Worm (Caenorhabditis elegans) whole organism, L2 larva: ENCODE results near the gene fbxb-88.
"Not testable (repeated sequence)": the region's sequence is repeated elsewhere in the genome, so short reads cannot be mapped to it uniquely, and the experiment has no call there.

Source experiments
- C34F6.9 ChIP-seq: fragments of 150-350 bp; optimal IDR thresholded peaks from 2 replicates; lab custom pipeline; 2014; ENCODE audit warnings: missing biosample characterization, missing genetic modification characterization
- R02D3.7 ChIP-seq: fragments of 150-350 bp; optimal IDR thresholded peaks from 2 replicates; lab custom pipeline; 2014; ENCODE audit warnings: missing biosample characterization, missing genetic modification characterization
- alr-1 ChIP-seq: fragments of 150-350 bp; optimal IDR thresholded peaks from 2 replicates; lab custom pipeline; 2014; ENCODE audit warnings: missing biosample characterization, missing genetic modification characterization
- aly-2 ChIP-seq: fragments of 150-350 bp; optimal IDR thresholded peaks from 2 replicates; lab custom pipeline; 2014; ENCODE audit warnings: missing biosample characterization, missing genetic modification characterization
- ama-1 ChIP-seq: fragments of 150-350 bp; optimal IDR thresholded peaks from 2 replicates; lab custom pipeline; 2018; ENCODE audit warnings: inconsistent platforms
- ceh-16 ChIP-seq: fragments of 150-350 bp; optimal IDR thresholded peaks from 2 replicates; lab custom pipeline; 2014; ENCODE audit warnings: missing biosample characterization, missing genetic modification characterization
- ceh-82 ChIP-seq: fragments of 150-350 bp; optimal IDR thresholded peaks from 2 replicates; lab custom pipeline; 2014; ENCODE audit warnings: missing biosample characterization, missing genetic modification characterization
- crh-2 ChIP-seq: sonication (generic microtip); optimal IDR thresholded peaks from 2 replicates; lab custom pipeline; 2017; ENCODE audit warnings: missing biosample characterization, missing genetic modification characterization
- dmd-4 ChIP-seq: sonication (generic microtip); optimal IDR thresholded peaks from 2 replicates; lab custom pipeline; 2017; ENCODE audit warnings: missing biosample characterization, missing genetic modification characterization
- elt-3 ChIP-seq: sonication (generic microtip); optimal IDR thresholded peaks from 2 replicates; lab custom pipeline; 2017; ENCODE audit warnings: missing biosample characterization, missing genetic modification characterization
- fos-1 ChIP-seq: fragments of 150-350 bp; optimal IDR thresholded peaks from 2 replicates; lab custom pipeline; 2014; ENCODE audit warnings: missing biosample characterization, missing genetic modification characterization
- gmeb-1 ChIP-seq: fragments of 150-350 bp; optimal IDR thresholded peaks from 2 replicates; lab custom pipeline; 2014; ENCODE audit warnings: missing biosample characterization, missing genetic modification characterization
- lin-13 ChIP-seq: fragments of 150-350 bp; optimal IDR thresholded peaks from 2 replicates; lab custom pipeline; 2014; ENCODE audit warnings: missing biosample characterization, missing genetic modification reagents, missing genetic modification characterization
- lin-39 ChIP-seq: fragments of 150-350 bp; optimal IDR thresholded peaks from 2 replicates; lab custom pipeline; 2014; ENCODE audit warnings: missing biosample characterization, missing genetic modification reagents, missing genetic modification characterization
- lsy-2 ChIP-seq, 2 experiments: fragments of 150-350 bp in 1 of 2; sonication (generic microtip) in 1 of 2; optimal IDR thresholded peaks; 2 replicates each; lab custom pipeline; 2014 to 2017; ENCODE audit warnings: missing biosample characterization in 2 of 2, missing genetic modification characterization in 2 of 2
- mab-5 ChIP-seq: fragments of 150-350 bp; optimal IDR thresholded peaks from 2 replicates; lab custom pipeline; 2014; ENCODE audit warnings: missing biosample characterization, missing genetic modification characterization
- mbf-1 ChIP-seq: sonication (generic microtip); optimal IDR thresholded peaks from 2 replicates; lab custom pipeline; 2017; ENCODE audit warnings: missing biosample characterization, missing genetic modification characterization
- nhr-11 ChIP-seq: fragments of 150-350 bp; optimal IDR thresholded peaks from 2 replicates; lab custom pipeline; 2014; ENCODE audit warnings: missing biosample characterization, missing genetic modification characterization
- nhr-129 ChIP-seq: fragments of 150-350 bp; optimal IDR thresholded peaks from 2 replicates; lab custom pipeline; 2014; ENCODE audit warnings: missing biosample characterization, missing genetic modification characterization
- nhr-21 ChIP-seq: fragments of 150-350 bp; optimal IDR thresholded peaks from 2 replicates; lab custom pipeline; 2014; ENCODE audit warnings: missing biosample characterization, missing genetic modification characterization
- nhr-23 ChIP-seq: fragments of 150-350 bp; optimal IDR thresholded peaks from 2 replicates; lab custom pipeline; 2014; ENCODE audit warnings: missing biosample characterization, missing genetic modification reagents, missing genetic modification characterization
- nhr-77 ChIP-seq: fragments of 150-350 bp; optimal IDR thresholded peaks from 2 replicates; lab custom pipeline; 2014; ENCODE audit warnings: missing biosample characterization, missing genetic modification characterization
- peb-1 ChIP-seq: fragments of 150-350 bp; optimal IDR thresholded peaks from 2 replicates; lab custom pipeline; 2014; ENCODE audit warnings: missing biosample characterization, missing genetic modification characterization
- sem-4 ChIP-seq: fragments of 150-350 bp; optimal IDR thresholded peaks from 2 replicates; lab custom pipeline; 2014; ENCODE audit warnings: missing biosample characterization, missing genetic modification reagents, missing genetic modification characterization
- skn-1 ChIP-seq: sonication (generic microtip); optimal IDR thresholded peaks from 2 replicates; lab custom pipeline; 2017; ENCODE audit warnings: missing biosample characterization, missing genetic modification characterization
- sma-3 ChIP-seq: sonication (generic microtip); optimal IDR thresholded peaks from 2 replicates; lab custom pipeline; 2016; ENCODE audit warnings: missing genetic modification reagents, missing genetic modification characterization, missing compliant biosample characterization
- sma-9 ChIP-seq, 2 experiments: fragments of 150-350 bp in 1 of 2; sonication (generic microtip) in 1 of 2; optimal IDR thresholded peaks; 2 replicates each; lab custom pipeline; 2014 to 2016; ENCODE audit warnings: missing genetic modification characterization in 2 of 2, mild to moderate bottlenecking in 1 of 2, missing biosample characterization in 1 of 2, missing compliant biosample characterization in 1 of 2, missing genetic modification reagents in 1 of 2, moderate library complexity in 1 of 2
- snpc-4 ChIP-seq: fragments of 150-350 bp; optimal IDR thresholded peaks from 2 replicates; lab custom pipeline; 2014; ENCODE audit warnings: missing biosample characterization, missing genetic modification characterization
- unc-55 ChIP-seq: fragments of 150-350 bp; sonication (generic microtip); optimal IDR thresholded peaks from 3 replicates; lab custom pipeline; 2014; ENCODE audit warnings: missing biosample characterization, missing genetic modification reagents, missing genetic modification characterization
- unc-62 ChIP-seq: fragments of 150-350 bp; optimal IDR thresholded peaks from 2 replicates; lab custom pipeline; 2014; ENCODE audit warnings: missing biosample characterization, missing genetic modification reagents, missing genetic modification characterization
- ztf-1 ChIP-seq: fragments of 200-800 bp; sonication (Bioruptor generic); conservative IDR thresholded peaks from 2 replicates; pipeline ENCODE4 v1.3.6; 2022; ENCODE audit warnings: missing genetic modification characterization, missing compliant biosample characterization
- ztf-11 ChIP-seq: sonication (generic microtip); optimal IDR thresholded peaks from 2 replicates; lab custom pipeline; 2017; ENCODE audit warnings: missing biosample characterization, missing genetic modification characterization
- ztf-4 ChIP-seq: fragments of 150-350 bp; optimal IDR thresholded peaks from 2 replicates; lab custom pipeline; 2014; ENCODE audit warnings: missing biosample characterization, missing genetic modification characterization

Gene fbxb-88

DNA sequence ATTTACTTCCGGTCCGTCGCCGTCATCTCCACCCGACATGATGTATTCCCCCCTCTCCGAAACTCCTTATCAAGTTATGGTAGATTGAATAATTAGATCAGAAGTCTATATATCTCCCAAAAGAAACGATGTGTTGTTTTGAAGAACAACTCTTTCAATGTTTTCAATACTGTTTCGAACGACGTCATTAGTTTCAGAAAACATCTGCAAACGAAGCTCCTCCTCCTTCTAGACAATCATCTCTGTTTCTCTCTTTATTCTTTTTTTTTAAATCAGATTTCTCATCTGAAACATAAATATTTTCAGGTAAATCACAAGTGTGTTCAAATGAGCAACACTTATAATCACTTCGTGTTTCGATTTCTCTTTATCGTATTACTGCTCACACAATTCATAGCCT lies 22.2 kb upstream of the fbxb-88 start, which contains the start of gene T23B7.3:
Gene T23B7.3 (plus strand): TSS at position 301 of the 400 bp plus-strand sequence.
- TF ChIP-seq nhr-77 (tag; lab: Kevin White, UChicago) = no peak
- TF ChIP-seq, all 48 proteins: peak for 0

DNA sequence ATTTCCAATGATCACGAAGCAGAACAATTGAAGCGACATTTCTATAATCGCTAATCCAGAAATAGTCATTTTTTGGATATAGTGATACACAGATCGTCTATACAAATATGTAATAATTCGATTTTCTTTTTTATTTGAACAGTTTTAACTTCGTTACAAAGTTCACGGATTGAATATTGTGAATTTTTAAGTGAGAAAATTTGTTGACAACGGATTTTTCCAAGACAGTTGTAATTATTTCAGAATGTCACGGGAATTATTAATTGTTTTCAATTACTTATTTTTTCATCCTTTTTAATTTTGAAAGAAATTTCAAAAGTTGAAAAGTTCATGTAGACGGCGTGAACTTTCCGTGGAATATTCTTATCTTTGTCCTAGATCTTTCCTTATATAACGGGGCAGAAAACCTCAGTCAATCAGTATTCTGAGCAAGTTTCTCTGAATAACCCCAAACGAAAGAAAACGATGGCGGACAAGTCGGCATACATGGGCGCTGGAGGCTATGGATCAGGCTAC lies 14.5 kb upstream of the fbxb-88 start, which contains the start of the genes T23B7.2 and nspd-4:
Gene T23B7.2 (minus strand): TSS at position 101 of the 516 bp plus-strand sequence.
Gene nspd-4 (plus strand): TSS at position 466 of the 516 bp plus-strand sequence.
- not testable (repeated sequence) for TF ChIP-seq nhr-11; ztf-11; ztf-1 (GFP tag; lab: Robert Waterston, UW)

DNA sequence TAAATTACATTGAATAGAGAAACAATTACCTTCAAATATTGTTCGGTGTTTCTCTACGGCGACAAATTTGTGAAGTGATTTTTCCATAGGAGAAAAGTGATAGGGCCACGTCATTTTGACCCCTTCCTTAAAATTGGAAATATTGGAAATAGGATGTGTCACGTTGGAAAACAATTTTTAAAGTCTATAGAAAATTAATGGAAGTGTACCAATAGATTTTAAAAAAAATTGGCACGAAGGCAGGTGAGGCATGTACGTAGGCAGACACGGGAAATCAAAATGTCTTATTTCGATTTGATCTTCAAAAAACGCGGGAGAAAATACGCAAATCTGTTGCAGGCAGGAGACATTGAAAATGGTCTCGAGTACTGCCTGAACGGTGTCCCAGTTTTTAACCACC lies 10.0 kb upstream of the fbxb-88 start, which contains the start of gene C33F10.12:
Gene C33F10.12 (minus strand): TSS at position 101 of the 400 bp plus-strand sequence.
- TF ChIP-seq ceh-82 (tag; lab: Kevin White, UChicago) (no peak), nhr-77 (tag; lab: Kevin White, UChicago) (no peak), sma-3 (no peak), sem-4 (tag; lab: Kevin White, UChicago) (no peak), unc-55 (GFP tag; lab: Kevin White, UChicago) (no peak), ztf-4 (tag; lab: Kevin White, UChicago) (no peak), snpc-4 (no peak), fos-1 (no peak), C34F6.9 (no peak), mbf-1 (no peak), ztf-11 (no peak), lin-39 (tag; lab: Kevin White, UChicago) (no peak), elt-3 (tag; lab: Kevin White, UChicago) (no peak), dmd-4 (tag; lab: Kevin White, UChicago) (no peak), unc-62 (no peak), peb-1 (tag; lab: Kevin White, UChicago) (no peak), crh-2 (tag; lab: Kevin White, UChicago) (no peak)

DNA sequence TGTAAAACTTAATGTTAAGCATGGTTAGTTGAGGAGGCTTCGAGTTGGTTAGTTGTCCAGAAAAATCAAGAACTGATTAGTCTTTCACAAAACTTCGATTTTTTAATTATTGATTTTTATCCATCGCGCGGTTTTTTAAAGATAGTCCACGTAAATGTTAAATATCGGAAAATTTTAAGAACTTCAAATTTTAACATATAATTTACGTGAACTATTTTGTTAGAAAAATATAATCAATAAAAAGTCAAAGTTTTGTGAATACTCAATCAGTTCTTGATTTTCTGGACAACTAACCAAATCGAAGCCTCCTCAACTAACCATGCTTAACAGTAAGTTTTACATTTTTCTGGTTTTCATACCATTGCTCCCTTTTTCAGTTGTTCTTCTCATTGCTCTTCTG lies 7.1 kb upstream of the fbxb-88 start, which contains the start of the genes C33F10.11 and C33F10.1:
Gene C33F10.11 (minus strand): TSS at position 101 of the 400 bp plus-strand sequence.
Gene C33F10.1 (plus strand): TSS at position 263 of the 400 bp plus-strand sequence.
- TF ChIP-seq snpc-4 (no peak), dmd-4 (tag; lab: Kevin White, UChicago) (no peak), aly-2 (tag; lab: Kevin White, UChicago) (no peak), lin-39 (tag; lab: Kevin White, UChicago) (no peak), ama-1 (no peak), sem-4 (tag; lab: Kevin White, UChicago) (no peak), nhr-21 (tag; lab: Kevin White, UChicago) (no peak), ceh-16 (tag; lab: Kevin White, UChicago) (no peak), alr-1 (no peak), R02D3.7 (no peak), fos-1 (no peak), skn-1 (tag; lab: Kevin White, UChicago) (no peak), nhr-77 (tag; lab: Kevin White, UChicago) (no peak)

DNA sequence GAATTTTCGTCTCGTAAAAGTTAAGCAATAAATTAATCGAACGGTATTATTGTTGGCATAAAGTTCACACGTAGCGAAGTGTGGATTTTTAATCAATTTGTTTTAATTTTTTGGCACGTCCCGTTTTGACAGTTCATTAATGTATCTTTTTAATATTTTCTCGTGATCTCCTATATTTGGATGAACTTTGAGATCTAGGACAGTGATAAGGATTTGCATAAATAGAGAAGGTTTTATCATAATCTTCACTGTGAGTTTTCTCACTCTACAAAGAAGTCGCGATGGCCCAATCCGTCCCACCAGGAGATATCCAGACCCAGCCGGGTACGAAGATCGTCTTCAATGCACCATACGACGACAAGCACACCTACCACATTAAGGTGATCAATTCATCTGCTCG lies 2.6 kb downstream of the fbxb-88 start, which contains the start of the genes C33F10.8 and msp-40:
Gene C33F10.8 (minus strand): TSS at position 101 of the 400 bp plus-strand sequence.
Gene msp-40 (plus strand): TSS at position 282 of the 400 bp plus-strand sequence.
- not testable (repeated sequence) for TF ChIP-seq C34F6.9; sma-9 (GFP tag; optimal IDR thresholded peaks at IDR 0.05; lab: Kevin White, UChicago); sma-9 (tag; optimal IDR thresholded peaks at IDR 0.05; lab: Kevin White, UChicago); alr-1

DNA sequence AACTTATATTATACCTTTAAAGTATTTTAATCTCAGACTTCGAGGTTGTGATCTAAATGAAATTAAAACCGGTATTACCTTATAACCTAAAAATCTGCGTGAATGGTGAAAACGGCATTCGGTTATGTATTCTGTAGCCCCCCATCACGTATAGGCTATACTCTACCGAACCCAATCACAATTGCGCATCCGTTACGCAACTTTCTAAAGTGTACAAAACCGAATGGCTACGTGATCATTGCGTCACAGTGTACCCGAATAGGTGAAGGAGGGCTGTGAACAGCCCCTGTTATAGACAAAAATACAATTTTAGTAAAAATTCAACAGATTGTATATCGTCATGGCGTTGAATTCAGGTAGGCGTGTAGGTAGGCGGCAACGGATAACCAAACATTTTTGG lies 5.1 kb downstream of the fbxb-88 start:
- TF ChIP-seq nhr-77 (tag; lab: Kevin White, UChicago) (no peak), sma-3 (no peak), C34F6.9 (no peak), mab-5 (tag; lab: Kevin White, UChicago) (no peak), sem-4 (tag; lab: Kevin White, UChicago) (no peak), skn-1 (tag; lab: Kevin White, UChicago) (no peak), unc-55 (GFP tag; lab: Kevin White, UChicago) (no peak), unc-62 (no peak), lin-13 (GFP tag; lab: Kevin White, UChicago) (no peak), R02D3.7 (no peak), ceh-82 (tag; lab: Kevin White, UChicago) (no peak), gmeb-1 (no peak), nhr-23 (no peak), nhr-129 (no peak), lin-39 (tag; lab: Kevin White, UChicago) (no peak), lsy-2 (tag; optimal IDR thresholded peaks at IDR 0.05; lab: Kevin White, UChicago) (no peak), aly-2 (tag; lab: Kevin White, UChicago) (no peak)
- TF ChIP-seq, all 48 proteins: peak for 0
